Fruit fly (Drosophila melanogaster) whole organism, prepupa: ENCODE data around the gene run.

Source experiments
- Blimp-1 ChIP-seq: fragments of 200-800 bp; sonication (Bioruptor generic); optimal IDR thresholded peaks from 3 replicates; lab custom pipeline; 2017; ENCODE audit warnings: missing biosample characterization, missing genetic modification characterization, mild to moderate bottlenecking, moderate library complexity, missing genetic modification reagents
- CG10669 ChIP-seq: fragments of 200-800 bp; sonication (Bioruptor generic); optimal IDR thresholded peaks from 3 replicates; lab custom pipeline; 2018; ENCODE audit warnings: missing biosample characterization, mild to moderate bottlenecking, missing genetic modification characterization, moderate library complexity
- CG11294 ChIP-seq: fragments of 200-800 bp; sonication (Bioruptor generic); IDR thresholded peaks from 2 replicates; pipeline ENCODE4 v1.3.6; 2022; ENCODE audit warnings: missing biosample characterization, missing genetic modification characterization
- CG11762 ChIP-seq: fragments of 200-800 bp; sonication (Bioruptor generic); optimal IDR thresholded peaks from 3 replicates; lab custom pipeline; 2016; ENCODE audit warnings: missing biosample characterization, missing genetic modification characterization; ENCODE audit not compliant: insufficient read depth
- CG11902 ChIP-seq: fragments of 200-800 bp; sonication (Bioruptor generic); optimal IDR thresholded peaks from 3 replicates; lab custom pipeline; 2016; ENCODE audit warnings: missing biosample characterization, missing genetic modification characterization
- CG15336 ChIP-seq: fragments of 200-800 bp; sonication (Bioruptor generic); IDR thresholded peaks from 2 replicates; pipeline ENCODE4 v1.3.6; 2022; ENCODE audit warnings: missing biosample characterization, missing genetic modification characterization
- CG1621 ChIP-seq: fragments of 200-800 bp; sonication (Bioruptor generic); optimal IDR thresholded peaks from 3 replicates; lab custom pipeline; 2018; ENCODE audit warnings: missing biosample characterization, mild to moderate bottlenecking, missing genetic modification characterization
- CG32006 ChIP-seq: fragments of 200-800 bp; sonication (Bioruptor generic); optimal IDR thresholded peaks from 3 replicates; lab custom pipeline; 2017; ENCODE audit warnings: missing biosample characterization, mild to moderate bottlenecking, missing genetic modification characterization
- CG34406 ChIP-seq: fragments of 200-800 bp; sonication (Bioruptor generic); optimal IDR thresholded peaks from 3 replicates; lab custom pipeline; 2016; ENCODE audit warnings: missing biosample characterization, missing genetic modification characterization
- CG3919 ChIP-seq: fragments of 200-800 bp; sonication (Bioruptor generic); optimal IDR thresholded peaks from 3 replicates; lab custom pipeline; 2016; ENCODE audit warnings: missing biosample characterization, missing genetic modification characterization
- CG6792 ChIP-seq: fragments of 200-800 bp; sonication (Bioruptor generic); optimal IDR thresholded peaks from 3 replicates; lab custom pipeline; 2016; ENCODE audit warnings: missing biosample characterization, missing genetic modification characterization
- CG6808 ChIP-seq: fragments of 200-800 bp; sonication (Bioruptor generic); optimal IDR thresholded peaks from 3 replicates; lab custom pipeline; 2017; ENCODE audit warnings: missing biosample characterization, missing genetic modification characterization, mild to moderate bottlenecking, moderate library complexity, missing genetic modification reagents
- CG6854 ChIP-seq: fragments of 200-800 bp; sonication (Bioruptor generic); optimal IDR thresholded peaks from 2 replicates; lab custom pipeline; 2017; ENCODE audit warnings: missing biosample characterization, mild to moderate bottlenecking, missing genetic modification characterization
- CG7368 ChIP-seq: fragments of 200-800 bp; sonication (Bioruptor generic); optimal IDR thresholded peaks from 3 replicates; lab custom pipeline; 2016; ENCODE audit warnings: missing biosample characterization, missing genetic modification characterization
- CG8119 ChIP-seq: fragments of 200-800 bp; sonication (Bioruptor generic); IDR thresholded peaks from 3 replicates; pipeline ENCODE4 v1.3.6; 2022; ENCODE audit warnings: missing biosample characterization, missing genetic modification characterization
- CG8319 ChIP-seq: fragments of 200-800 bp; sonication (Bioruptor generic); optimal IDR thresholded peaks from 3 replicates; lab custom pipeline; 2016; ENCODE audit warnings: missing biosample characterization, missing genetic modification characterization
- CG9139 ChIP-seq: fragments of 200-800 bp; sonication (Bioruptor generic); optimal IDR thresholded peaks from 3 replicates; lab custom pipeline; 2017; ENCODE audit warnings: missing biosample characterization, mild to moderate bottlenecking, missing genetic modification characterization
- Eip78C ChIP-seq: fragments of 200-800 bp; sonication (Bioruptor generic); peaks from one replicate; lab custom pipeline; 2016; ENCODE audit warnings: missing biosample characterization, missing genetic modification characterization
- Ets96B ChIP-seq: fragments of 200-800 bp; optimal IDR thresholded peaks from 2 replicates; lab custom pipeline; 2019; ENCODE audit warnings: missing biosample characterization, mild to moderate bottlenecking, missing genetic modification characterization, moderate library complexity
- Hr4 ChIP-seq: fragments of 200-800 bp; sonication (Bioruptor generic); optimal IDR thresholded peaks from 3 replicates; lab custom pipeline; 2016; ENCODE audit warnings: missing biosample characterization, missing genetic modification characterization
- Met ChIP-seq: fragments of 200-800 bp; sonication (Bioruptor generic); optimal IDR thresholded peaks from 3 replicates; lab custom pipeline; 2016; ENCODE audit warnings: missing biosample characterization, missing genetic modification characterization
- OdsH ChIP-seq: fragments of 200-800 bp; sonication (Bioruptor generic); optimal IDR thresholded peaks from 3 replicates; lab custom pipeline; 2016; ENCODE audit warnings: missing biosample characterization, missing genetic modification characterization
- Sox102F ChIP-seq: fragments of 200-800 bp; sonication (Bioruptor generic); optimal IDR thresholded peaks from 2 replicates; lab custom pipeline; 2016; ENCODE audit warnings: missing biosample characterization, mild to moderate bottlenecking, missing genetic modification characterization
- Sox14 ChIP-seq: fragments of 200-800 bp; sonication (Bioruptor generic); optimal IDR thresholded peaks from 3 replicates; lab custom pipeline; 2016; ENCODE audit warnings: missing biosample characterization, missing genetic modification characterization
- acj6 ChIP-seq: fragments of 200-800 bp; sonication (Bioruptor generic); optimal IDR thresholded peaks from 3 replicates; lab custom pipeline; 2016; ENCODE audit warnings: missing biosample characterization, missing genetic modification characterization
- cyc ChIP-seq: fragments of 200-800 bp; sonication (Bioruptor generic); optimal IDR thresholded peaks from 3 replicates; lab custom pipeline; 2016; ENCODE audit warnings: missing biosample characterization, missing genetic modification characterization
- esn ChIP-seq: fragments of 200-800 bp; sonication (Bioruptor generic); optimal IDR thresholded peaks from 2 replicates; lab custom pipeline; 2016; ENCODE audit warnings: missing biosample characterization, mild to moderate bottlenecking, missing genetic modification characterization, moderate library complexity
- fd59A ChIP-seq: fragments of 200-800 bp; sonication (Bioruptor generic); optimal IDR thresholded peaks from 2 replicates; lab custom pipeline; 2017; ENCODE audit warnings: missing biosample characterization, mild to moderate bottlenecking, missing genetic modification characterization, missing genetic modification reagents
- fd85E ChIP-seq: fragments of 200-800 bp; sonication (Bioruptor generic); optimal IDR thresholded peaks from 3 replicates; lab custom pipeline; 2016; ENCODE audit warnings: missing biosample characterization, missing genetic modification characterization
- fkh ChIP-seq: fragments of 200-800 bp; sonication (Bioruptor generic); optimal IDR thresholded peaks from 3 replicates; lab custom pipeline; 2017; ENCODE audit warnings: missing biosample characterization, mild to moderate bottlenecking, missing genetic modification characterization, moderate library complexity
- salr ChIP-seq, 2 experiments: fragments of 200-800 bp; sonication (Bioruptor generic); optimal IDR thresholded peaks; 3 replicates each; lab custom pipeline; 2016 to 2018; ENCODE audit warnings: missing biosample characterization in 2 of 2, missing genetic modification characterization in 2 of 2, mild to moderate bottlenecking in 1 of 2
- spab ChIP-seq: fragments of 200-800 bp; sonication (Bioruptor generic); optimal IDR thresholded peaks from 2 replicates; lab custom pipeline; 2017; ENCODE audit warnings: missing biosample characterization, mild to moderate bottlenecking, missing genetic modification characterization, missing genetic modification reagents
- ss ChIP-seq, 2 experiments: fragments of 200-800 bp; sonication (Bioruptor generic); optimal IDR thresholded peaks; 2 replicates in 1 of 2; 3 replicates in 1 of 2; lab custom pipeline; 2017 to 2018; ENCODE audit warnings: mild to moderate bottlenecking in 2 of 2, missing biosample characterization in 2 of 2, missing genetic modification characterization in 2 of 2, moderate library complexity in 1 of 2

run gene

DNA sequence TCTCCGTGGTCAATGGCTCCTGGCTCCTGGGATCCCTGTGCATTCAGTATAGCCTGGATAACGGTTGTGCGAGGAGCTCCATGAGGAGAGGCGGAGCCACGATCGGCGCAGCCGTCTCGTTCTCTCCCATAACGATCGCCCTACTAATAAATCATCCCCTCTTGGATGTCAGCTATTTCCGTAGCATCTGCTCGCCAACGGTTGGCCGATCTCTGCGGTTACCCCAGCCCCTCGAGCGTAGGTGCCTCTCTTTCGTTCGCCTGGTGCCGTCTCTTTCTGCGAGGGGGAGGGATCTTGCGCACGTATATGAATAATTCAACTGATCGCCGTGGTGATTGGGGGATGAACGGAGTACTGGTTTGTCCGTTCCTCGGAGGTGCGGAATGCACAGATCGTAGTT is at the start of gene run:
Gene run, plus strand, starts transcription at position 217 of the 400 bp plus-strand sequence.
- TF ChIP-seq CG11294 (GFP tag; lab: Robert Waterston, UW): no peak
- no peak for TF ChIP-seq CG32006 (GFP tag; lab: Kevin White, UChicago)
- TF ChIP-seq cyc: no peak
- no peak for TF ChIP-seq CG6792
- no peak for TF ChIP-seq Hr4 (GFP tag; lab: Kevin White, UChicago)
- TF ChIP-seq CG11902: no peak
- TF ChIP-seq CG34406 (GFP tag; lab: Kevin White, UChicago): no peak
- no peak for TF ChIP-seq spab (GFP tag; lab: Kevin White, UChicago)
- TF ChIP-seq CG3919 (GFP tag; lab: Kevin White, UChicago): no peak
- no peak for TF ChIP-seq esn (GFP tag; lab: Kevin White, UChicago)
- no peak for TF ChIP-seq Blimp-1 (GFP tag; lab: Kevin White, UChicago)
- TF ChIP-seq CG15336: no peak
- TF ChIP-seq Sox102F (GFP tag; lab: Kevin White, UChicago): no peak
- no peak for TF ChIP-seq Met (GFP tag; lab: Kevin White, UChicago)

DNA sequence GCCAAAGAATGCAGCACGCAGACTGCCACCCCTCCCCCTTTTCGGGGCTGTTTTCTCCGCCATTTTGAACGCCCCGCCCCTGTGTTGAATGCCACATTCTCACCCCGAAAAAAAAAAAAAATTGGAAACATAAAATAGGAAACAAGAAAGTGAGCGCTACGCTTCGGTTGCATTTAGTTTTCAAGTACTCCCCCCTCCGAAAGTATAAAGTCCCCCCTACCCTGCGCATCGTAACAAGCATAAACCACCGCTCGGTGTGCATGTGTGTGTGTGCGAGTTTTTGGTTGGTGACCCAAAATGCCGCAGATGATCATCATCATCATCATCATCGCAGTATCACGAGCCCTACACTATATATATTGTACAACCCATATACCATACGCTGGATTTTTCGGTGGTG is 47.1 kb upstream of the run start:
- TF ChIP-seq salr (GFP tag; optimal IDR thresholded peaks at IDR 0.05; lab: Kevin White, UChicago) (no peak), ss (GFP tag; optimal IDR thresholded peaks at IDR 0.05; lab: Kevin White, UChicago) (no peak), CG8119 (GFP tag; lab: Robert Waterston, UW) (no peak), CG1621 (tag; lab: Kevin White, UChicago) (no peak), CG6808 (GFP tag; lab: Kevin White, UChicago) (no peak), Sox14 (GFP tag; lab: Kevin White, UChicago) (no peak), CG32006 (GFP tag; lab: Kevin White, UChicago) (no peak), esn (GFP tag; lab: Kevin White, UChicago) (no peak), CG6854 (GFP tag; lab: Kevin White, UChicago) (no peak)

DNA sequence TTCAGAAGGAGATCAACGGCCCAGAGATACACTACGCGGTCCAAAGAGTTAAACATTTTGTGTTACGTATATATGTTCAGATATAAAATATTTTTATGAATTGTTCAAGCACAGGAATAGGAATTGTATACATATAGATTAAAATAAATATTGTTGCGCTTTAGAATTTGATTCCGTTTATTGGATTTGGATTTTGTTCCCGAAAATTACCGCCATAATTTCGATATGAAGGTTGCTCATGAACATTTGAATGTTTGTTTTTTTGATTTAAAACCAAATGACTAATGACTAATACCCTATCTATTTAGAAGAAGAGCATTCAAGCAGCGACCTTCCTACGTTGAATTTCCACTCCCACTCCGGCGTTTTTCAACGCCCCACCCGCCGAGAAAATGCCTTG is 46.5 kb upstream of the run start:
- TF ChIP-seq fd59A (GFP tag; lab: Kevin White, UChicago) (no peak), Ets96B (tag; lab: Kevin White, UChicago) (no peak), ss (GFP tag; optimal IDR thresholded peaks at IDR 0.05; lab: Kevin White, UChicago) (no peak), Eip78C (GFP tag; lab: Kevin White, UChicago) (no peak), CG34406 (GFP tag; lab: Kevin White, UChicago) (no peak), CG11294 (GFP tag; lab: Robert Waterston, UW) (no peak), Hr4 (GFP tag; lab: Kevin White, UChicago) (no peak), CG6808 (GFP tag; lab: Kevin White, UChicago) (no peak)

DNA sequence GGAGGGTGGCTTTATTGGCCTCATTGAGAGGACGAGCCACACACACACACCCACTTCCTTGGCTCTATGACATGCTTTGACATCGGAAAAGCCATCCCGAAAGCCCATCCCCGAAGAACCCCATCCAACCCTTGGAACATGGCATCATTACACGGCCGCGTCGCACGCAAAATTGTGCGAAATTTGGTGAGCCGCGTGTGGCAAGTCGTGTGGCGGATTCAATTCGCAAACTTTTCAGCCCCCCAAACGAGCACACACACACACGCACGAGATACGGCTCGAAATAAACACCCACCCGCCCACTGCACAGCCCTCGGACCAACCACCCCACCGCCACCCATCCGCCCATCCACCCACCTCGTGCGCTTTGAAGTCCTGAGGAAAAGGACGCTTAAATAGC is 44.2 kb upstream of the run start:
- TF ChIP-seq CG7368 (GFP tag; lab: Kevin White, UChicago) (no peak), CG34406 (GFP tag; lab: Kevin White, UChicago) (no peak), Hr4 (GFP tag; lab: Kevin White, UChicago) (no peak), CG8319 (GFP tag; lab: Kevin White, UChicago) (no peak), CG15336 (no peak), acj6 (GFP tag; lab: Kevin White, UChicago) (no peak), spab (GFP tag; lab: Kevin White, UChicago) (no peak), CG11762 (GFP tag; lab: Kevin White, UChicago) (no peak), Sox14 (GFP tag; lab: Kevin White, UChicago) (no peak), fd85E (GFP tag; lab: Kevin White, UChicago) (no peak), fkh (GFP tag; lab: Kevin White, UChicago) (no peak), CG10669 (GFP tag; lab: Kevin White, UChicago) (no peak), CG9139 (GFP tag; lab: Kevin White, UChicago) (no peak), Eip78C (GFP tag; lab: Kevin White, UChicago) (no peak), OdsH (GFP tag; lab: Kevin White, UChicago) (no peak), CG6854 (GFP tag; lab: Kevin White, UChicago) (no peak)
